Fruit fly (Drosophila melanogaster) whole organism, embryonic: Measurements from ENCODE around the gene Arp8.
A peak's percentile ranks its signal among the peaks of the same experiment; 100 is the strongest.

Experiments
- Atf3 ChIP-seq: fragments of 200-800 bp; sonication (Bioruptor generic); optimal IDR thresholded peaks from 3 replicates; lab custom pipeline; 2016; ENCODE audit warnings: missing biosample characterization, missing genetic modification characterization
- Awh ChIP-seq: fragments of 200-800 bp; sonication (Bioruptor generic); IDR thresholded peaks from 2 replicates; pipeline ENCODE4, ENCODE4 v1.3.6; 2022; ENCODE audit warnings: missing biosample characterization, missing genetic modification characterization
- CG10267 ChIP-seq: fragments of 200-800 bp; sonication (Bioruptor generic); optimal IDR thresholded peaks from 2 replicates; lab custom pipeline; 2018; ENCODE audit warnings: missing biosample characterization, mild to moderate bottlenecking, missing genetic modification characterization, moderate library complexity
- CG10366 ChIP-seq: fragments of 200-800 bp; sonication (Bioruptor generic); IDR thresholded peaks from 2 replicates; pipeline ENCODE4 v1.3.6; 2022; ENCODE audit warnings: missing biosample characterization, missing genetic modification characterization
- CG12744 ChIP-seq: fragments of 200-800 bp; sonication (Bioruptor generic); optimal IDR thresholded peaks from 2 replicates; lab custom pipeline; 2016; ENCODE audit warnings: missing biosample characterization, missing genetic modification characterization
- CG1602 ChIP-seq: fragments of 200-800 bp; sonication (Bioruptor generic); optimal IDR thresholded peaks from 3 replicates; lab custom pipeline; 2016; ENCODE audit warnings: missing biosample characterization, missing genetic modification characterization
- CG17186 ChIP-seq: fragments of 200-800 bp; sonication (Bioruptor generic); optimal IDR thresholded peaks from 3 replicates; lab custom pipeline; 2017; ENCODE audit warnings: missing biosample characterization, missing genetic modification reagents, missing genetic modification characterization
- CG17385 ChIP-seq: fragments of 200-800 bp; sonication (Bioruptor generic); optimal IDR thresholded peaks from 3 replicates; lab custom pipeline; 2018; ENCODE audit warnings: missing biosample characterization, mild to moderate bottlenecking, missing genetic modification characterization
- CG17568 ChIP-seq: fragments of 200-800 bp; sonication (Bioruptor generic); optimal IDR thresholded peaks from 2 replicates; lab custom pipeline; 2018; ENCODE audit warnings: missing biosample characterization, mild to moderate bottlenecking, missing genetic modification characterization, moderate library complexity
- CG18011 ChIP-seq: fragments of 200-800 bp; sonication (Bioruptor generic); optimal IDR thresholded peaks from 2 replicates; lab custom pipeline; 2017; ENCODE audit warnings: missing biosample characterization, missing genetic modification characterization, mild to moderate bottlenecking, moderate library complexity, missing genotype
- CG2712 ChIP-seq: fragments of 200-800 bp; optimal IDR thresholded peaks from 3 replicates; lab custom pipeline; 2019; ENCODE audit warnings: missing biosample characterization, mild to moderate bottlenecking, missing genetic modification characterization, moderate library complexity
- CG31388 ChIP-seq: fragments of 200-800 bp; sonication (Bioruptor generic); optimal IDR thresholded peaks from 2 replicates; lab custom pipeline; 2016; ENCODE audit warnings: missing biosample characterization, missing genetic modification characterization
- CG3281 ChIP-seq: fragments of 200-800 bp; sonication (Bioruptor generic); optimal IDR thresholded peaks from 3 replicates; lab custom pipeline; 2017; ENCODE audit warnings: missing biosample characterization, mild to moderate bottlenecking, missing genetic modification characterization
- CG34376 ChIP-seq: fragments of 200-800 bp; sonication (Bioruptor generic); optimal IDR thresholded peaks from 2 replicates; lab custom pipeline; 2018; ENCODE audit warnings: missing biosample characterization, mild to moderate bottlenecking, missing genetic modification characterization
- CG34422 ChIP-seq: fragments of 200-800 bp; sonication (Bioruptor generic); IDR thresholded peaks from 3 replicates; pipeline ENCODE4 v1.3.6; 2022; ENCODE audit warnings: missing biosample characterization, missing genetic modification characterization
- CG4617 ChIP-seq: fragments of 200-800 bp; sonication (Bioruptor generic); optimal IDR thresholded peaks from 3 replicates; lab custom pipeline; 2016; ENCODE audit warnings: missing biosample characterization, missing genetic modification characterization, borderline replicate concordance
- CG6689 ChIP-seq: fragments of 200-800 bp; sonication (Bioruptor generic); IDR thresholded peaks from 2 replicates; pipeline ENCODE4 v1.3.6; 2022; ENCODE audit warnings: missing biosample characterization, missing genetic modification characterization
- CG8388 ChIP-seq: fragments of 200-800 bp; sonication (Bioruptor generic); optimal IDR thresholded peaks from 2 replicates; lab custom pipeline; 2019; ENCODE audit warnings: missing biosample characterization, mild to moderate bottlenecking, missing genetic modification characterization, moderate library complexity
- Chrac-16 ChIP-seq: fragments of 200-800 bp; sonication (Bioruptor generic); optimal IDR thresholded peaks from 3 replicates; lab custom pipeline; 2016; ENCODE audit warnings: missing biosample characterization, missing genetic modification characterization
- CoRest ChIP-seq: fragments of 200-800 bp; sonication (Bioruptor generic); optimal IDR thresholded peaks from 3 replicates; lab custom pipeline; 2018; ENCODE audit warnings: missing biosample characterization, mild to moderate bottlenecking, missing genetic modification characterization, moderate library complexity
- Dfd ChIP-seq, 2 experiments: fragments of >200 bp; optimal IDR thresholded peaks; 2 replicates each; lab custom pipeline; 2017; ENCODE audit warnings: missing biosample characterization in 2 of 2, missing genetic modification characterization in 2 of 2
- Doc2 ChIP-seq: fragments of 200-800 bp; sonication (Bioruptor generic); IDR thresholded peaks from 2 replicates; pipeline ENCODE4 v1.3.6; 2022; ENCODE audit warnings: missing biosample characterization, missing genetic modification characterization
- ERR ChIP-seq: fragments of 200-800 bp; sonication (Bioruptor generic); optimal IDR thresholded peaks from 2 replicates; lab custom pipeline; 2016; ENCODE audit warnings: missing biosample characterization, missing genetic modification characterization
- Fer2 ChIP-seq: fragments of 200-800 bp; sonication (Bioruptor generic); optimal IDR thresholded peaks from 2 replicates; lab custom pipeline; 2018; ENCODE audit warnings: missing biosample characterization, mild to moderate bottlenecking, missing genetic modification characterization, moderate library complexity
- MBD-R2 ChIP-seq: fragments of 200-800 bp; sonication (Bioruptor generic); IDR thresholded peaks from 2 replicates; pipeline ENCODE4 v1.3.6; 2022; ENCODE audit warnings: missing biosample characterization, missing genetic modification characterization
- MESR4 ChIP-seq: fragments of 200-800 bp; sonication (Bioruptor generic); optimal IDR thresholded peaks from 2 replicates; lab custom pipeline; 2018; ENCODE audit warnings: missing biosample characterization, mild to moderate bottlenecking, missing genetic modification characterization, moderate library complexity
- Meics ChIP-seq: fragments of 200-800 bp; sonication (Bioruptor generic); optimal IDR thresholded peaks from 2 replicates; lab custom pipeline; 2017; ENCODE audit warnings: missing biosample characterization, mild to moderate bottlenecking, missing genetic modification characterization
- NK7.1 ChIP-seq: fragments of 200-800 bp; sonication (Bioruptor generic); optimal IDR thresholded peaks from 3 replicates; lab custom pipeline; 2016; ENCODE audit warnings: missing biosample characterization, missing genetic modification characterization
- Sox102F ChIP-seq: fragments of 200-800 bp; sonication (Bioruptor generic); optimal IDR thresholded peaks from 2 replicates; lab custom pipeline; 2018; ENCODE audit warnings: missing biosample characterization, mild to moderate bottlenecking, missing genetic modification characterization, moderate library complexity
- Usf ChIP-seq: fragments of 200-800 bp; sonication (Bioruptor generic); optimal IDR thresholded peaks from 2 replicates; lab custom pipeline; 2017; ENCODE audit warnings: missing genotype, missing biosample characterization, missing genetic modification characterization
- ash1 ChIP-seq: fragments of 200-800 bp; sonication (Bioruptor generic); optimal IDR thresholded peaks from 2 replicates; lab custom pipeline; 2018; ENCODE audit warnings: missing biosample characterization, mild to moderate bottlenecking, missing genetic modification characterization
- chinmo ChIP-seq: fragments of 200-800 bp; sonication (Bioruptor generic); IDR thresholded peaks from 4 replicates; pipeline ENCODE4 v1.3.6; 2022; ENCODE audit warnings: missing biosample characterization, missing genetic modification characterization; ENCODE audit not compliant: partially characterized antibody
- chm ChIP-seq: fragments of 200-800 bp; sonication (Bioruptor generic); IDR thresholded peaks from 2 replicates; pipeline ENCODE4 v1.3.6; 2022; ENCODE audit warnings: missing biosample characterization, missing genetic modification characterization
- da ChIP-seq: fragments of 200-800 bp; sonication (Bioruptor generic); optimal IDR thresholded peaks from 2 replicates; lab custom pipeline; 2016; ENCODE audit warnings: missing biosample characterization, missing genetic modification characterization
- dmrt99B ChIP-seq: fragments of 200-800 bp; sonication (Bioruptor generic); optimal IDR thresholded peaks from 2 replicates; lab custom pipeline; 2018; ENCODE audit warnings: missing biosample characterization, mild to moderate bottlenecking, missing genetic modification characterization, moderate library complexity
- en ChIP-seq: fragments of 200-800 bp; sonication (Bioruptor generic); optimal IDR thresholded peaks from 2 replicates; lab custom pipeline; 2016; ENCODE audit warnings: missing biosample characterization, missing genetic modification characterization
- gce ChIP-seq: fragments of 200-800 bp; sonication (Bioruptor generic); IDR thresholded peaks from 3 replicates; pipeline ENCODE4 v1.3.6; 2022; ENCODE audit warnings: missing biosample characterization, missing genetic modification characterization
- ind ChIP-seq: fragments of 200-800 bp; sonication (Bioruptor generic); optimal IDR thresholded peaks from 3 replicates; lab custom pipeline; 2016; ENCODE audit warnings: missing biosample characterization, missing genetic modification characterization
- knrl ChIP-seq: fragments of 200-800 bp; sonication (Bioruptor generic); IDR thresholded peaks from 3 replicates; pipeline ENCODE4 v1.3.6; 2022; ENCODE audit warnings: missing biosample characterization, missing genetic modification characterization; ENCODE audit not compliant: partially characterized antibody
- lov ChIP-seq, 2 experiments: fragments of 200-800 bp in 1 of 2; fragments of >200 bp in 1 of 2; sonication (Bioruptor generic) in 1 of 2; IDR thresholded peaks in 1 of 2; optimal IDR thresholded peaks in 1 of 2; 2 replicates in 1 of 2; 3 replicates in 1 of 2; pipeline versions ENCODE4 v1.3.6 to Lab custom; 2017 to 2022; ENCODE audit warnings: missing biosample characterization in 1 of 2, missing genetic modification characterization in 1 of 2
- maf-S ChIP-seq: fragments of 200-800 bp; sonication (Bioruptor generic); optimal IDR thresholded peaks from 2 replicates; lab custom pipeline; 2016; ENCODE audit warnings: missing biosample characterization, missing genetic modification characterization
- ranshi ChIP-seq: fragments of 200-800 bp; sonication (Bioruptor generic); IDR thresholded peaks from 2 replicates; pipeline ENCODE4 v1.3.6; 2022; ENCODE audit warnings: missing biosample characterization, missing genetic modification characterization
- scrt ChIP-seq: fragments of 200-800 bp; sonication (Bioruptor generic); optimal IDR thresholded peaks from 2 replicates; lab custom pipeline; 2018; ENCODE audit warnings: missing biosample characterization, mild to moderate bottlenecking, missing genetic modification characterization, moderate library complexity
- sqz ChIP-seq: fragments of 200-800 bp; sonication (Bioruptor generic); optimal IDR thresholded peaks from 3 replicates; lab custom pipeline; 2018; ENCODE audit warnings: missing biosample characterization, mild to moderate bottlenecking, missing genetic modification characterization
- tx ChIP-seq: fragments of 200-800 bp; sonication (Bioruptor generic); optimal IDR thresholded peaks from 2 replicates; lab custom pipeline; 2016; ENCODE audit warnings: missing biosample characterization, missing genetic modification characterization
- unpg ChIP-seq: fragments of 200-800 bp; sonication (Bioruptor generic); optimal IDR thresholded peaks from 3 replicates; lab custom pipeline; 2018; ENCODE audit warnings: missing biosample characterization, mild to moderate bottlenecking, missing genetic modification characterization, moderate library complexity
- wek ChIP-seq: fragments of 200-800 bp; sonication (Bioruptor generic); optimal IDR thresholded peaks from 3 replicates; lab custom pipeline; 2018; ENCODE audit warnings: missing biosample characterization, mild to moderate bottlenecking, missing genetic modification characterization, moderate library complexity
- zen ChIP-seq: fragments of 200-800 bp; sonication (Bioruptor generic); optimal IDR thresholded peaks from 3 replicates; lab custom pipeline; 2018; ENCODE audit warnings: missing biosample characterization, mild to moderate bottlenecking, missing genetic modification characterization, moderate library complexity
- zen2 ChIP-seq: fragments of 200-800 bp; sonication (Bioruptor generic); IDR thresholded peaks from 3 replicates; pipeline ENCODE4 v1.3.6; 2022; ENCODE audit warnings: missing biosample characterization, missing genetic modification characterization; ENCODE audit not compliant: partially characterized antibody
- zfh1 ChIP-seq: fragments of 200-800 bp; sonication (Bioruptor generic); IDR thresholded peaks from 3 replicates; pipeline ENCODE4 v1.3.6; 2022; ENCODE audit warnings: missing biosample characterization, missing genetic modification characterization

The Arp8 gene

DNA sequence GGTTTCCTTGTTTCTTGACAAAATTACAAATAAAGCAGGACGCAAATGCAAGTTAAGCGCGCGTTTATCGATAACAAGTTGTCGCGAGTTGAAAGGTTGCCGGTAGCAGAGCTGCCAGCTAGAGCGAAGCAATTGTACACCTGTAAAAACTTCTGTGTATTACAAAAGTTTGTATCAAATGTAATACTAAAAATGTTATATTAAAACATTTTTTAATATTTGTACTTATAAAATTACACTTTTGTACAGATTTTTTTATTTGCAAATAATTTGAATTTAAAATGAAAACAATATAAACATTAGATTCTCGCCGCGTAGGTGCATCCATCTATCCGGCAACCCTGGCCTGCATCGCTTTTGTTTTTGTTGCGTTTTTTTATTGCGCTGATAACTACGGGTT, 16.0 kb downstream of the Arp8 start, which contains the start of the genes CG8142 and Ucp4A (continued):
- peak; percentile 96 for TF ChIP-seq CG10366 (GFP tag; lab: Robert Waterston, UW)
- TF ChIP-seq NK7.1 (GFP tag; lab: Kevin White, UChicago), result no peak
- TF ChIP-seq CG17186 (GFP tag; lab: Kevin White, UChicago), result peak; percentile 45
- peak; percentile 8 for TF ChIP-seq da (GFP tag; lab: Kevin White, UChicago)
- peak; percentile 91 for TF ChIP-seq unpg (GFP tag; lab: Kevin White, UChicago)
- TF ChIP-seq wek, result no peak
- TF ChIP-seq CG18011, result peak; percentile 69
- peak; percentile 2 for TF ChIP-seq tx (GFP tag; lab: Kevin White, UChicago)
- no peak for TF ChIP-seq MESR4
- no peak for TF ChIP-seq en
- peak; percentile 83 for TF ChIP-seq CG31388 (GFP tag; lab: Kevin White, UChicago)
- peak; percentile 88 for TF ChIP-seq Fer2
- peak; percentile 92 for TF ChIP-seq dmrt99B (tag; lab: Kevin White, UChicago)
- TF ChIP-seq CG17385 (GFP tag; lab: Kevin White, UChicago), result peak; percentile 79
- peak; percentile 94 for TF ChIP-seq CG1602 (GFP tag; lab: Kevin White, UChicago)
- peak; percentile 88 for TF ChIP-seq CG10267 (tag; lab: Kevin White, UChicago)
- TF ChIP-seq CG12744 (GFP tag; lab: Kevin White, UChicago), result peak; percentile 37
- TF ChIP-seq Meics, result peak; percentile 92
- TF ChIP-seq zfh1 (GFP tag; lab: Robert Waterston, UW), result peak; percentile 96
- TF ChIP-seq knrl (GFP tag; lab: Robert Waterston, UW), result peak; percentile 53; the same call in 2 of the 3 replicates
- TF ChIP-seq CG6689 (GFP tag; lab: Robert Waterston, UW), result peak; percentile 98
- no peak for TF ChIP-seq CG17568 (GFP tag; lab: Kevin White, UChicago)
- peak; percentile 96 for TF ChIP-seq ranshi
- TF ChIP-seq maf-S (GFP tag; lab: Kevin White, UChicago), result peak; percentile 14
- no peak for TF ChIP-seq ash1 (GFP tag; lab: Kevin White, UChicago)
- TF ChIP-seq CG8388, result peak; percentile 84
- TF ChIP-seq zen (tag; lab: Kevin White, UChicago), result peak; percentile 91
- TF ChIP-seq zen2, result no peak
- peak; percentile 22 for TF ChIP-seq Atf3 (GFP tag; lab: Kevin White, UChicago)
- TF ChIP-seq Usf (GFP tag; lab: Kevin White, UChicago), result peak; percentile 83
- TF ChIP-seq CG34376, result peak; percentile 75
- peak; percentile 87 for TF ChIP-seq CG4617 (GFP tag; lab: Kevin White, UChicago)
- peak; percentile 92 for TF ChIP-seq Chrac-16 (GFP tag; lab: Kevin White, UChicago)
- peak; percentile 95 for TF ChIP-seq CoRest (tag; lab: Kevin White, UChicago)
- TF ChIP-seq ERR (GFP tag; lab: Kevin White, UChicago), result no peak
- peak; percentile 82 for TF ChIP-seq scrt (GFP tag; lab: Kevin White, UChicago)
- TF ChIP-seq Sox102F (GFP tag; lab: Kevin White, UChicago), result peak; percentile 92
- peak; percentile 90 for TF ChIP-seq CG3281
- TF ChIP-seq Dfd (GFP tag; optimal IDR thresholded peaks at IDR 0.05; lab: Kevin White, UChicago), result no peak
- peak; percentile 83 for TF ChIP-seq chm (GFP tag; lab: Robert Waterston, UW)
- peak; percentile 79 for TF ChIP-seq Doc2 (GFP tag; lab: Robert Waterston, UW)
- peak; percentile 97 for TF ChIP-seq CG34422 (GFP tag; lab: Robert Waterston, UW)
- peak; percentile 90 for TF ChIP-seq sqz (GFP tag; lab: Kevin White, UChicago)
- TF ChIP-seq ind (GFP tag; lab: Kevin White, UChicago), result peak; percentile 93
- peak; percentile 89 for TF ChIP-seq gce (GFP tag; lab: Robert Waterston, UW)
- TF ChIP-seq chinmo, result 0 out of 4 replicates have a peak, but pooled peaks have one; percentile 52
- peak; percentile 95 for TF ChIP-seq Awh (GFP tag; lab: Robert Waterston, UW)
- no peak for TF ChIP-seq lov (optimal IDR thresholded peaks at IDR 0.05; lab: Kevin White, UChicago)
- peak; percentile 78; the same call in 1 of the 3 replicates for TF ChIP-seq lov (GFP tag; IDR thresholded peaks at IDR 0.05; lab: Robert Waterston, UW)
- TF ChIP-seq MBD-R2 (GFP tag; lab: Robert Waterston, UW), result peak; percentile 89
- peak; percentile 94 for TF ChIP-seq CG2712 (tag; lab: Kevin White, UChicago)
